Fruit fly (Drosophila melanogaster) whole organism, embryonic: Measurements from ENCODE around the gene Sap30.

ENCODE experiments used
- Ada2b ChIP-seq: fragments of 200-800 bp; sonication (Bioruptor generic); IDR thresholded peaks from 2 replicates; pipeline ENCODE4 v1.3.6; 2022; ENCODE audit warnings: missing biosample characterization, missing genetic modification characterization
- CG7786 ChIP-seq: fragments of 200-800 bp; sonication (Bioruptor generic); optimal IDR thresholded peaks from 2 replicates; lab custom pipeline; 2016; ENCODE audit warnings: missing biosample characterization, missing genetic modification characterization
- NFAT ChIP-seq: fragments of 200-800 bp; sonication (Bioruptor generic); IDR thresholded peaks from 2 replicates; pipeline ENCODE4 v1.3.6; 2022; ENCODE audit warnings: missing biosample characterization, missing genetic modification characterization

DNA sequence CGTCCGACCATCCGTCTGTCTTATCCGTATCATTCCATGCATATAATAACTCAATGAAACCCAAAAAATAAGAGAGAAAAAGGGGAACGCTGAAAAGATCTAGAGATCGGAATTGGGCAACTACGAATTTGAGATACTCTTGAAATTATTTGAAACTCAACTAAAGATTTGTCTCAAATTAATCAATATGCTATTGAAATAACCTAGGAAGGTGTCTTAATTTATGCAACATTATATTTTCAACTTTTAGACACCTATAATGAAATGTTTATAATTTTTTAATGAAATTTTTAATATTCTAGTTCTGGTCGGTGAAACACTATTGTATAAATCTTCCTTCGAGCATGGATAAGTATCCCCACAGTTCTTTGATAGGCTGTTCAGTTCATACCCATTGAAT is 26.5 kb upstream of the Sap30 start:
- no peak for TF ChIP-seq CG7786
- TF ChIP-seq Ada2b (GFP tag; lab: Robert Waterston, UW): no peak
- no peak for TF ChIP-seq NFAT (GFP tag; lab: Robert Waterston, UW)
